Worm (Caenorhabditis elegans): Measurements from ENCODE around the gene F57F4.2.

F57F4.2 gene

ce11 chrV:6355975-6356441 lies 33.5 kb downstream of the F57F4.2 start, which contains the start of gene bcl-11:
TSS of gene bcl-11 (plus strand) at chrV:6356025.
- no peak for TF ChIP-seq ctbp-1 (GFP tag; IDR thresholded peaks at IDR 0.05)
- peak; percentile 60 for TF ChIP-seq nhr-48 (tag; optimal IDR thresholded peaks at IDR 0.05)
- peak in 1 of 2 experiments; percentile 20 for TF ChIP-seq unc-62 (GFP tag; optimal IDR thresholded peaks at IDR 0.05 in 1 of 2)
- TF ChIP-seq unc-62 (tag; optimal IDR thresholded peaks at IDR 0.05), result no peak
- TF ChIP-seq dve-1 (tag; optimal IDR thresholded peaks at IDR 0.05; ENCODE audit: insufficient read depth), result peak; percentile 60
- TF ChIP-seq dmd-6 (GFP tag; IDR thresholded peaks at IDR 0.05), result peak; percentile 89
- TF ChIP-seq lin-13 (GFP tag; optimal IDR thresholded peaks at IDR 0.05), result no peak
- TF ChIP-seq lin-29 (GFP tag; IDR thresholded peaks at IDR 0.05), result no peak
- TF ChIP-seq ceh-32 (tag; optimal IDR thresholded peaks at IDR 0.05; ENCODE audit: poor library complexity), result no peak
- no peak for TF ChIP-seq dmd-9 (GFP tag; IDR thresholded peaks at IDR 0.05)
- no peak for TF ChIP-seq nhr-11 (tag; optimal IDR thresholded peaks at IDR 0.05)
- TF ChIP-seq Y5F2A.4 (GFP tag; optimal IDR thresholded peaks at IDR 0.05), result no peak
- 0 out of 2 replicates have a peak, but pooled peaks have one; percentile 56 for TF ChIP-seq tra-1 (GFP tag; IDR thresholded peaks at IDR 0.05)
- peak; percentile 59; the same call in 1 of the 2 replicates for TF ChIP-seq php-3 (GFP tag; IDR thresholded peaks at IDR 0.05)
- TF ChIP-seq egl-43 (GFP tag; IDR thresholded peaks at IDR 0.05), result no peak
- no peak for TF ChIP-seq Y105C5A.15 (GFP tag; IDR thresholded peaks at IDR 0.05)
- no peak for TF ChIP-seq nhr-41 (GFP tag; IDR thresholded peaks at IDR 0.05)
- TF ChIP-seq daf-12 (tag; optimal IDR thresholded peaks at IDR 0.05), result no peak
- TF ChIP-seq ces-1 (GFP tag; optimal IDR thresholded peaks at IDR 0.05), result no peak
- no peak for TF ChIP-seq Y48G9A.11 (GFP tag; IDR thresholded peaks at IDR 0.05)
- TF ChIP-seq hmg-1.1 (GFP tag; IDR thresholded peaks at IDR 0.05), result no peak
- TF ChIP-seq gei-8 (GFP tag; optimal IDR thresholded peaks at IDR 0.05), result no peak
- no peak for TF ChIP-seq fos-1 (tag; optimal IDR thresholded peaks at IDR 0.05)
- no peak for TF ChIP-seq F10B5.3 (tag; optimal IDR thresholded peaks at IDR 0.05)
- TF ChIP-seq pha-4 (GFP tag; IDR thresholded peaks at IDR 0.05), result no peak
- no peak for TF ChIP-seq pha-4 (tag; optimal IDR thresholded peaks at IDR 0.05)
- TF ChIP-seq unc-39 (tag; optimal IDR thresholded peaks at IDR 0.05), result no peak
- no peak for TF ChIP-seq Y75B8A.6 (GFP tag; IDR thresholded peaks at IDR 0.05)
- TF ChIP-seq set-16 (GFP tag; IDR thresholded peaks at IDR 0.05), result no peak
- TF ChIP-seq nhr-28 (tag; optimal IDR thresholded peaks at IDR 0.05), result peak; percentile 49
- no peak for TF ChIP-seq F44E2.7 (GFP tag; IDR thresholded peaks at IDR 0.05)
- no peak for TF ChIP-seq R02D3.7 (tag; optimal IDR thresholded peaks at IDR 0.05)
- no peak for TF ChIP-seq madf-9 (GFP tag; conservative IDR thresholded peaks at IDR 0.05)
- no peak for TF ChIP-seq tag-97 (GFP tag; IDR thresholded peaks at IDR 0.05)
- no peak for TF ChIP-seq jun-1 (tag; optimal IDR thresholded peaks at IDR 0.05)
- TF ChIP-seq F49E8.2 (tag; optimal IDR thresholded peaks at IDR 0.05; ENCODE audit: borderline replicate concordance), result no peak
- no peak for TF ChIP-seq T26A8.4 (GFP tag; IDR thresholded peaks at IDR 0.05)
- TF ChIP-seq zag-1 (tag; optimal IDR thresholded peaks at IDR 0.05), result no peak
- TF ChIP-seq ama-1 (optimal IDR thresholded peaks at IDR 0.05), result no peak
- no peak for TF ChIP-seq nhr-111 (GFP tag; optimal IDR thresholded peaks at IDR 0.05)
- no peak for TF ChIP-seq fkh-10 (GFP tag; optimal IDR thresholded peaks at IDR 0.05)
- no peak for TF ChIP-seq spr-3 (GFP tag; optimal IDR thresholded peaks at IDR 0.05)
- TF ChIP-seq saeg-2 (GFP tag; IDR thresholded peaks at IDR 0.05), result no peak
- TF ChIP-seq duxl-1 (tag; optimal IDR thresholded peaks at IDR 0.05; ENCODE audit: poor library complexity), result no peak
- peak; percentile 36; the same call in 1 of the 2 replicates for TF ChIP-seq lin-1 (GFP tag; IDR thresholded peaks at IDR 0.05)
- no peak for TF ChIP-seq aha-1 (tag)
- TF ChIP-seq nhr-102 (tag; optimal IDR thresholded peaks at IDR 0.05), result no peak
- TF ChIP-seq daf-19 (GFP tag; conservative IDR thresholded peaks at IDR 0.05), result no peak
- TF ChIP-seq ZK337.2 (GFP tag; IDR thresholded peaks at IDR 0.05), result no peak
- TF ChIP-seq arid-1 (GFP tag; conservative IDR thresholded peaks at IDR 0.05), result no peak
- peak; percentile 59 for TF ChIP-seq pqm-1 (tag; optimal IDR thresholded peaks at IDR 0.05)
- TF ChIP-seq mdt-29 (GFP tag; IDR thresholded peaks at IDR 0.05), result no peak

Measured in whole organism, L4 larva.